Worm (Caenorhabditis elegans) whole organism, late embryonic: ENCODE results near the gene ttr-28.

Experiments
- C38D4.7 ChIP-seq: fragments of 200-800 bp; sonication (Bioruptor generic); optimal IDR thresholded peaks from 2 replicates; lab custom pipeline; 2018; ENCODE audit warnings: mild to moderate bottlenecking, missing genetic modification characterization, moderate library complexity, missing compliant biosample characterization
- F13H6.1 ChIP-seq: sonication (generic microtip); optimal IDR thresholded peaks from 2 replicates; lab custom pipeline; 2016; ENCODE audit warnings: missing genetic modification characterization, missing compliant biosample characterization
- K09A11.1 ChIP-seq: sonication (generic microtip); optimal IDR thresholded peaks from 2 replicates; lab custom pipeline; 2017; ENCODE audit warnings: antibody characterized with exemption, mild to moderate bottlenecking, missing genetic modification characterization, missing compliant biosample characterization; ENCODE audit not compliant: insufficient read depth
- Y22D7AL.16 ChIP-seq: sonication (generic microtip); optimal IDR thresholded peaks from 2 replicates; lab custom pipeline; 2016; ENCODE audit warnings: missing genetic modification characterization, missing compliant biosample characterization
- ceh-14 ChIP-seq: sonication (generic microtip); optimal IDR thresholded peaks from 2 replicates; lab custom pipeline; 2016; ENCODE audit warnings: missing genotype, missing genetic modification characterization, missing compliant biosample characterization
- ceh-18 ChIP-seq: sonication (generic microtip); optimal IDR thresholded peaks from 2 replicates; lab custom pipeline; 2016; ENCODE audit warnings: missing genetic modification characterization, missing compliant biosample characterization
- ceh-24 ChIP-seq: sonication (generic microtip); optimal IDR thresholded peaks from 2 replicates; lab custom pipeline; 2016; ENCODE audit warnings: mild to moderate bottlenecking, missing genetic modification characterization, missing compliant biosample characterization
- ceh-34 ChIP-seq: sonication (generic microtip); optimal IDR thresholded peaks from 2 replicates; lab custom pipeline; 2016; ENCODE audit warnings: mild to moderate bottlenecking, missing genetic modification characterization, missing compliant biosample characterization
- ceh-45 ChIP-seq: fragments of 200-800 bp; sonication (Bioruptor generic); IDR thresholded peaks from 2 replicates; pipeline ENCODE4 v1.3.6; 2022; ENCODE audit warnings: missing genetic modification reagents, missing genetic modification characterization, missing compliant biosample characterization
- ceh-48 ChIP-seq: sonication (generic microtip); optimal IDR thresholded peaks from 2 replicates; lab custom pipeline; 2016; ENCODE audit warnings: missing genetic modification characterization, inconsistent platforms, missing compliant biosample characterization
- ceh-6 ChIP-seq: fragments of 200-800 bp; sonication (Bioruptor generic); optimal IDR thresholded peaks from 2 replicates; lab custom pipeline; 2018; ENCODE audit warnings: mild to moderate bottlenecking, missing genetic modification characterization, missing compliant biosample characterization
- che-1 ChIP-seq: sonication (generic microtip); optimal IDR thresholded peaks from 2 replicates; lab custom pipeline; 2016; ENCODE audit warnings: mild to moderate bottlenecking, missing genetic modification characterization, missing compliant biosample characterization
- dmd-4 ChIP-seq: sonication (generic microtip); optimal IDR thresholded peaks from 2 replicates; lab custom pipeline; 2016; ENCODE audit warnings: borderline replicate concordance, missing genetic modification characterization, missing compliant biosample characterization
- elt-4 ChIP-seq: sonication (generic microtip); optimal IDR thresholded peaks from 2 replicates; lab custom pipeline; 2016; ENCODE audit warnings: missing genetic modification characterization, missing compliant biosample characterization
- fkh-10 ChIP-seq: fragments of 150-350 bp; optimal IDR thresholded peaks from 2 replicates; lab custom pipeline; 2014; ENCODE audit warnings: missing biosample characterization, missing genetic modification reagents, missing genetic modification characterization
- fkh-6 ChIP-seq: sonication (generic microtip); optimal IDR thresholded peaks from 2 replicates; lab custom pipeline; 2016; ENCODE audit warnings: missing genetic modification characterization, missing compliant biosample characterization
- gmeb-2 ChIP-seq: sonication (generic microtip); optimal IDR thresholded peaks from 2 replicates; lab custom pipeline; 2016; ENCODE audit warnings: missing genetic modification characterization, inconsistent platforms, missing compliant biosample characterization
- hlh-13 ChIP-seq: fragments of 200-800 bp; sonication (Bioruptor generic); optimal IDR thresholded peaks from 2 replicates; lab custom pipeline; 2018; ENCODE audit warnings: mild to moderate bottlenecking, missing genetic modification characterization, missing compliant biosample characterization
- hlh-15 ChIP-seq: sonication (generic microtip); optimal IDR thresholded peaks from 2 replicates; lab custom pipeline; 2016; ENCODE audit warnings: missing genetic modification characterization, missing compliant biosample characterization
- lim-6 ChIP-seq: sonication (generic microtip); optimal IDR thresholded peaks from 2 replicates; lab custom pipeline; 2016; ENCODE audit warnings: missing genetic modification characterization, missing compliant biosample characterization
- lin-11 ChIP-seq: fragments of 200-800 bp; sonication (Bioruptor generic); optimal IDR thresholded peaks from 2 replicates; lab custom pipeline; 2018; ENCODE audit warnings: mild to moderate bottlenecking, missing genetic modification characterization, missing compliant biosample characterization
- madf-2 ChIP-seq: sonication (generic microtip); optimal IDR thresholded peaks from 2 replicates; lab custom pipeline; 2017; ENCODE audit warnings: missing genetic modification characterization, missing compliant biosample characterization
- mec-3 ChIP-seq: sonication (generic microtip); optimal IDR thresholded peaks from 2 replicates; lab custom pipeline; 2016; ENCODE audit warnings: borderline replicate concordance, missing genetic modification characterization, missing compliant biosample characterization
- nfya-1 ChIP-seq: sonication (generic microtip); optimal IDR thresholded peaks from 2 replicates; lab custom pipeline; 2017; ENCODE audit warnings: missing genetic modification characterization, mild to moderate bottlenecking, missing compliant biosample characterization, antibody characterized with exemption, moderate library complexity
- odd-2 ChIP-seq: sonication (generic microtip); optimal IDR thresholded peaks from 2 replicates; lab custom pipeline; 2017; ENCODE audit warnings: antibody characterized with exemption, mild to moderate bottlenecking, missing genetic modification characterization, missing compliant biosample characterization
- pag-3 ChIP-seq: sonication (generic microtip); optimal IDR thresholded peaks from 2 replicates; lab custom pipeline; 2016; ENCODE audit warnings: missing compliant biosample characterization, missing genetic modification characterization, borderline replicate concordance
- pax-1 ChIP-seq: fragments of 150-350 bp; optimal IDR thresholded peaks from 2 replicates; lab custom pipeline; 2014; ENCODE audit warnings: missing biosample characterization, missing genetic modification characterization
- pha-4 ChIP-seq: fragments of 150-350 bp; optimal IDR thresholded peaks from 2 replicates; lab custom pipeline; 2018; ENCODE audit warnings: missing biosample characterization, missing genetic modification reagents, missing genetic modification characterization
- ref-2 ChIP-seq: sonication (generic microtip); optimal IDR thresholded peaks from 2 replicates; lab custom pipeline; 2016; ENCODE audit warnings: missing genetic modification characterization, missing compliant biosample characterization
- sdc-2 ChIP-seq: sonication (generic microtip); optimal IDR thresholded peaks from 2 replicates; lab custom pipeline; 2016; ENCODE audit warnings: missing genotype, missing genetic modification characterization, missing compliant biosample characterization
- sox-2 ChIP-seq: fragments of 200-800 bp; sonication (Bioruptor generic); IDR thresholded peaks from 2 replicates; pipeline ENCODE4 v1.3.6; 2022; ENCODE audit warnings: missing genetic modification reagents, missing genetic modification characterization, missing compliant biosample characterization
- sox-4 ChIP-seq: sonication (generic microtip); optimal IDR thresholded peaks from 2 replicates; lab custom pipeline; 2017; ENCODE audit warnings: mild to moderate bottlenecking, missing genetic modification characterization, inconsistent platforms, missing compliant biosample characterization
- syd-9 ChIP-seq: sonication (generic microtip); optimal IDR thresholded peaks from 2 replicates; lab custom pipeline; 2016; ENCODE audit warnings: mild to moderate bottlenecking, missing genetic modification characterization, moderate library complexity, missing compliant biosample characterization
- unc-3 ChIP-seq, 2 experiments: fragments of 200-800 bp in 1 of 2; sonication (Bioruptor generic) in 1 of 2; sonication (generic microtip) in 1 of 2; conservative IDR thresholded peaks in 1 of 2; optimal IDR thresholded peaks in 1 of 2; 2 replicates each; pipeline versions ENCODE4 v1.3.6 to Lab custom; 2016 to 2022; ENCODE audit warnings: missing compliant biosample characterization in 2 of 2, missing genetic modification characterization in 2 of 2, missing genetic modification reagents in 1 of 2
- unc-42 ChIP-seq: sonication (generic microtip); optimal IDR thresholded peaks from 2 replicates; lab custom pipeline; 2016; ENCODE audit warnings: missing genotype, missing genetic modification characterization, missing compliant biosample characterization
- unc-55 ChIP-seq: sonication (generic microtip); optimal IDR thresholded peaks from 2 replicates; lab custom pipeline; 2017; ENCODE audit warnings: missing biosample characterization, missing genetic modification reagents, missing genetic modification characterization
- unc-86 ChIP-seq: sonication (generic microtip); optimal IDR thresholded peaks from 2 replicates; lab custom pipeline; 2016; ENCODE audit warnings: missing genetic modification characterization, missing compliant biosample characterization
- ztf-16 ChIP-seq: sonication (generic microtip); optimal IDR thresholded peaks from 2 replicates; lab custom pipeline; 2017; ENCODE audit warnings: missing genetic modification characterization, missing compliant biosample characterization

ttr-28 gene

ce11 chrV:12944229-12944628, 39.3 kb upstream of the ttr-28 start, which contains the start of gene T16G1.3:
T16G1.3 (minus strand) TSS chrV:12944329.
- no peak for TF ChIP-seq unc-55
- no peak for TF ChIP-seq ceh-48 (tag; lab: Kevin White, UChicago)
- TF ChIP-seq dmd-4 (tag; lab: Kevin White, UChicago) = no peak
- TF ChIP-seq mec-3 (tag; lab: Kevin White, UChicago) = no peak
- TF ChIP-seq K09A11.1 = no peak
- TF ChIP-seq sdc-2 (tag; lab: Kevin White, UChicago) = no peak
- TF ChIP-seq ceh-14 (tag; lab: Kevin White, UChicago) = no peak
- TF ChIP-seq hlh-13 (GFP tag; lab: Kevin White, UChicago) = no peak

DNA sequence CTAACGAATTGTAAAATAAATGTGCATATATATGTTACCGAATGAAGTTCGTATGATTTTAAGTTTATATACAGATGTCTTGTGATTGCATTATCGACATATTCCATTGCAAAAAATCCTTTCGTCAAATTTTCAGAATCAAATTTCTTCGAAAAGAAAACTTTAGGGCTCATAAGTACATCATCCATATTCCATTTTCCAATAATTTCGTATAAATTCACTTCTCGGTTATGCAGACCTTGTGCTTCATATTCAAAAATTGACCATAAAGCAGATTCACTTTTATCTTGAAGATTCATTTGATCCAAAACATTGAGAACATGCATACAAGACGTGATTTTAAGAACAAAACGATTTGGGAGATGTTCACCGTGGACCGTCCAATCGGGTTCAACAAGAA, 38.4 kb upstream of the ttr-28 start:
- TF ChIP-seq ceh-45 (GFP tag; lab: Robert Waterston, UW) (no peak), pha-4 (no peak), ref-2 (tag; lab: Kevin White, UChicago) (no peak), elt-4 (no peak), che-1 (tag; lab: Kevin White, UChicago) (no peak), hlh-15 (no peak), lim-6 (no peak), gmeb-2 (tag; lab: Kevin White, UChicago) (no peak), ztf-16 (tag; lab: Kevin White, UChicago) (no peak), nfya-1 (tag; lab: Kevin White, UChicago) (no peak), unc-42 (tag; lab: Kevin White, UChicago) (no peak), fkh-10 (GFP tag; lab: Kevin White, UChicago) (no peak), F13H6.1 (tag; lab: Kevin White, UChicago) (no peak), fkh-6 (tag; lab: Kevin White, UChicago) (no peak), lin-11 (tag; lab: Kevin White, UChicago) (no peak), sox-4 (no peak), Y22D7AL.16 (tag; lab: Kevin White, UChicago) (no peak), hlh-13 (GFP tag; lab: Kevin White, UChicago) (no peak), madf-2 (tag; lab: Kevin White, UChicago) (no peak)

DNA sequence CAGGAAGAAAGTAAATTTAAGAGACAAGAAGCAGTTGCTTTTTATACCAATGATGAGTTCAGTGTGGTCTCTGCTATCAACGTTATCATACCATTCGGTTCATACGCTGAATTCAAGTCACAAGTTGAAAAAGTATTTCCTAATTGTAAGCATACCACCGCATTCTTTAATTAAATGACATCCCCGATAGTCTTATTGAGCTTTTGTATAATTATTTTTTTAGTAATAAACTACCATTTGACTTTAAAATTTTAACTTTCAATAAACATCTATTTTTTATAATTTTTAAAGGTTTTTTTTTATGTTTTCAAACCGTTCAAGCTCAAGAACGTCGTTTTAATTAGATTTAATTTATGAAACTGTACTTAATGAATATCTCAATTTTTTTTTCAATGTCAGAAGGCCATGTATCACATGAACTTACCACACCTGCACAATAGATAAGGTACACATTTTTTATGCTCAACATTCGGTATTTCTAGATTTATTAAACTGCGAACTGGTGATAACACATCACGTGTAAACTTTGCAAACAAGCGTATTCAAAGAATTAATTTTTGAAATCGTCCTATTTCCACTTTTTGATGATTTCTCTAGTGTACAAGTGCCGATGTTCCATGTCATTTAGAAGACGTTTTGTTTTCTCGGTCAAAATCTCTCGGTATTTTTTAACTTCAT, 37.0 kb upstream of the ttr-28 start, which contains the start of gene T16G1.4:
TSS of gene T16G1.4 (minus strand) at position 51 of the 678 bp plus-strand sequence.
- TF ChIP-seq K09A11.1 (no peak), lim-6 (no peak), gmeb-2 (tag; lab: Kevin White, UChicago) (no peak), unc-3 (GFP tag; conservative IDR thresholded peaks at IDR 0.05; lab: Robert Waterston, UW) (no peak), unc-3 (tag; optimal IDR thresholded peaks at IDR 0.05; lab: Kevin White, UChicago) (no peak), ceh-24 (tag; lab: Kevin White, UChicago) (no peak), syd-9 (tag; lab: Kevin White, UChicago) (no peak), C38D4.7 (GFP tag; lab: Kevin White, UChicago) (no peak), pag-3 (tag; lab: Kevin White, UChicago) (no peak)

DNA sequence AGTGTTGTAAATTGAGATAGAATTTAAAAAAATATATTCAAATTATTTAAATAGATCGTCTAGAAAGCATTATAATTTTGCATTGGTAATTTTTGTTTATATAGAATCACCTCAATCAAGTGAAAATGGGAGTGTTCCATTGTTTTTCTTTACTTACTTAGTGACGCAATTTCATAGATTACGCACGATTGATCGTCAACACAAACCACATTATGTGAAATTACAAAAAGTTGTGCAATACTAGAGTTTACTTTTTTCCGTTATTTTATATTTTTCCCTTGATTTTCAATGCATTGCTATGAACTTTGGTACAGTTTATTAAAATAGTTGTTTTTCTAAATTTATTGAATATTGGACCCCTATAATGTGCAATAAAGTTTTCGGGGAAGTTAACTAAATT, 34.5 kb upstream of the ttr-28 start, which contains the start of gene T16G1.5:
TSS of gene T16G1.5 (minus strand) at position 119 of the 400 bp plus-strand sequence.
- TF ChIP-seq sox-2 (GFP tag; lab: Robert Waterston, UW) (no peak), ceh-6 (GFP tag; lab: Kevin White, UChicago) (no peak), hlh-15 (no peak), pax-1 (no peak), ceh-18 (tag; lab: Kevin White, UChicago) (no peak), fkh-6 (tag; lab: Kevin White, UChicago) (no peak), ceh-34 (tag; lab: Kevin White, UChicago) (no peak), odd-2 (tag; lab: Kevin White, UChicago) (no peak), syd-9 (tag; lab: Kevin White, UChicago) (no peak), unc-86 (tag; lab: Kevin White, UChicago) (no peak)
- TF ChIP-seq, all 69 proteins: peak for 0
